Worm (Caenorhabditis elegans): ENCODE results near the gene oig-3.

- TF ChIP-seq hmg-4 (GFP tag; optimal IDR thresholded peaks at IDR 0.05) (no peak), flt-1 (GFP tag; IDR thresholded peaks at IDR 0.05) (no peak)
Observed at ce11 chrV:14680014-14680413, 49.4 kb upstream of the oig-3 start, which contains the start of gene C47E8.3.
